Worm (Caenorhabditis elegans) whole organism, midembryonic: ENCODE results near the gene ZC239.15.

ENCODE experiments used
- T22C8.4 ChIP-seq: fragments of 200-800 bp; sonication (Bioruptor generic); IDR thresholded peaks from 2 replicates; pipeline ENCODE4 v1.3.6; 2022; ENCODE audit warnings: missing genetic modification characterization, missing compliant biosample characterization
- cog-1 ChIP-seq: sonication (generic microtip); optimal IDR thresholded peaks from 2 replicates; lab custom pipeline; 2016; ENCODE audit warnings: missing genetic modification characterization, missing compliant biosample characterization
- flt-1 ChIP-seq: fragments of 200-800 bp; sonication (Bioruptor generic); IDR thresholded peaks from 2 replicates; pipeline ENCODE4 v1.3.6; 2022; ENCODE audit warnings: missing genetic modification characterization, missing compliant biosample characterization
- klf-2 ChIP-seq: fragments of 200-800 bp; sonication (Bioruptor generic); conservative IDR thresholded peaks from 2 replicates; pipeline ENCODE4 v1.3.6; 2022; ENCODE audit warnings: missing genetic modification reagents, missing genetic modification characterization, missing compliant biosample characterization
- med-1 ChIP-seq: sonication (generic microtip); optimal IDR thresholded peaks from 2 replicates; lab custom pipeline; 2017; ENCODE audit warnings: missing genetic modification characterization, mild to moderate bottlenecking, missing compliant biosample characterization, antibody characterized with exemption, missing genetic modification reagents; ENCODE audit not compliant: insufficient read depth
- ref-1 ChIP-seq: fragments of 200-800 bp; sonication (Bioruptor generic); conservative IDR thresholded peaks from 2 replicates; pipeline ENCODE4 v1.3.6; 2022; ENCODE audit warnings: missing genetic modification reagents, missing genetic modification characterization, missing compliant biosample characterization
- tab-1 ChIP-seq: fragments of 200-800 bp; sonication (Bioruptor generic); IDR thresholded peaks from 2 replicates; pipeline ENCODE4 v1.3.6; 2022; ENCODE audit warnings: missing genetic modification characterization, missing compliant biosample characterization
- ztf-23 ChIP-seq: fragments of 200-800 bp; sonication (Bioruptor generic); IDR thresholded peaks from 2 replicates; pipeline ENCODE4 v1.3.6; 2022; ENCODE audit warnings: missing genetic modification reagents, missing genetic modification characterization, missing compliant biosample characterization
- ztf-29 ChIP-seq: fragments of 200-800 bp; sonication (Bioruptor generic); IDR thresholded peaks from 2 replicates; pipeline ENCODE4 v1.3.6; 2022; ENCODE audit warnings: missing genetic modification reagents, missing genetic modification characterization, missing compliant biosample characterization

Gene ZC239.15

ce11 chrII:3224631-3225030, at the start of gene ZC239.15:
TSS of gene ZC239.15 (minus strand) at chrII:3224731.
- no peak for TF ChIP-seq T22C8.4 (GFP tag; lab: Robert Waterston, UW)

DNA sequence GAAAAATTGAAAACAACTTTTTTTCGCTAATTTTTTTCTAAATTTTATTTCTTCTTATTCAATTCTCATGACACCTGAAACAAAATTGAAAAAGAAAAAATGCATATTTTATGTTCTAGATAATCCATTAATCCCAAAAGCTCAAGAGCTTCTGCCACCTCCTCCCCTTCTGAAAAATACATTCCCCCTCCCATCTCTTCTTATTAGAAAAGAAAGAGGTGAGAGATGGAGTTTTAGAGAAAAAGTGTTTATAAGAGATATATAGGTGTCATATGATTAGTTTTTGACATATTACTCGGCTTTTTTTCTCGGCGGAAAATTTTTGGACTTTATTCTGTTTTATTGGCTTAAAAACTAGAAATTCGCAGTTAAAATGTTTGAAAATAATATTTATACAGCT, 46.1 kb upstream of the ZC239.15 start:
- no peak for TF ChIP-seq med-1 (GFP tag; lab: Kevin White, UChicago)
- no peak for TF ChIP-seq ref-1 (GFP tag; lab: Robert Waterston, UW)
- TF ChIP-seq klf-2 (GFP tag; lab: Robert Waterston, UW), result no peak
- TF ChIP-seq ztf-23, result no peak
- no peak for TF ChIP-seq cog-1 (tag; lab: Kevin White, UChicago)
- no peak for TF ChIP-seq ztf-29 (GFP tag; lab: Robert Waterston, UW)
- no peak for TF ChIP-seq flt-1 (GFP tag; lab: Robert Waterston, UW)
- TF ChIP-seq tab-1 (GFP tag; lab: Robert Waterston, UW), result no peak
- TF ChIP-seq T22C8.4 (GFP tag; lab: Robert Waterston, UW), result no peak

DNA sequence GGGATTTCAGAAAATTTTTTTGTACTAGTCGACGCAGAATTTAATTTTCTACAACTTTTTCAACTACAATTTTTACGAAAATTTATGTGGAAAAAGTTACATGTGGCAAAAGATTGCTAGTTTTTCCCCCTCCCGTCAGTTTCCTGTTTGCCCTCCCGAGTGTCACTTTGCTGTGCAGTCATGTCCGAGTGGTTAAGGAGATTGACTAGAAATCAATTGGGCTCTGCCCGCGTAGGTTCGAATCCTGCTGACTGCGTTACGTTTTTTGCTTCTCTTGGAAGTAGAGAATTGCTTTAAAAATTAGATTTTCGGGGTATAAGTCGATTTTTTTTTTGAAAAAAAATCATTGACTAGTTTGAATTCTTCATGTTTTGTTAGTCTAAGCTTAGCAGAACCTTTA, 43.3 kb upstream of the ZC239.15 start:
- peak; percentile 68 for TF ChIP-seq tab-1 (GFP tag; lab: Robert Waterston, UW)
- no peak for TF ChIP-seq cog-1 (tag; lab: Kevin White, UChicago)
- TF ChIP-seq klf-2 (GFP tag; lab: Robert Waterston, UW), result 0 out of 2 replicates have a peak, but pooled peaks have one; percentile 6
- TF ChIP-seq flt-1 (GFP tag; lab: Robert Waterston, UW), result peak; percentile 69
- no peak for TF ChIP-seq ztf-29 (GFP tag; lab: Robert Waterston, UW)
- peak; percentile 41 for TF ChIP-seq T22C8.4 (GFP tag; lab: Robert Waterston, UW)
- TF ChIP-seq ref-1 (GFP tag; lab: Robert Waterston, UW), result 0 out of 2 replicates have a peak, but pooled peaks have one; percentile 34
- TF ChIP-seq med-1 (GFP tag; lab: Kevin White, UChicago), result no peak
- no peak for TF ChIP-seq ztf-23

ce11 chrII:3267365-3267764, 42.8 kb upstream of the ZC239.15 start, which contains the start of gene F02E11.7:
TSS of gene F02E11.7 (plus strand) at chrII:3267665.
- TF ChIP-seq ztf-23 (no peak), med-1 (GFP tag; lab: Kevin White, UChicago) (no peak), ref-1 (GFP tag; lab: Robert Waterston, UW) (no peak), klf-2 (GFP tag; lab: Robert Waterston, UW) (no peak), cog-1 (tag; lab: Kevin White, UChicago) (no peak), ztf-29 (GFP tag; lab: Robert Waterston, UW) (no peak), flt-1 (GFP tag; lab: Robert Waterston, UW) (no peak), T22C8.4 (GFP tag; lab: Robert Waterston, UW) (no peak), tab-1 (GFP tag; lab: Robert Waterston, UW) (no peak)

ce11 chrII:3264704-3265103, 40.2 kb upstream of the ZC239.15 start:
- TF ChIP-seq T22C8.4 (GFP tag; lab: Robert Waterston, UW) (no peak), ref-1 (GFP tag; lab: Robert Waterston, UW) (no peak), med-1 (GFP tag; lab: Kevin White, UChicago) (no peak), tab-1 (GFP tag; lab: Robert Waterston, UW) (no peak), ztf-29 (GFP tag; lab: Robert Waterston, UW) (no peak), klf-2 (GFP tag; lab: Robert Waterston, UW) (no peak)

DNA sequence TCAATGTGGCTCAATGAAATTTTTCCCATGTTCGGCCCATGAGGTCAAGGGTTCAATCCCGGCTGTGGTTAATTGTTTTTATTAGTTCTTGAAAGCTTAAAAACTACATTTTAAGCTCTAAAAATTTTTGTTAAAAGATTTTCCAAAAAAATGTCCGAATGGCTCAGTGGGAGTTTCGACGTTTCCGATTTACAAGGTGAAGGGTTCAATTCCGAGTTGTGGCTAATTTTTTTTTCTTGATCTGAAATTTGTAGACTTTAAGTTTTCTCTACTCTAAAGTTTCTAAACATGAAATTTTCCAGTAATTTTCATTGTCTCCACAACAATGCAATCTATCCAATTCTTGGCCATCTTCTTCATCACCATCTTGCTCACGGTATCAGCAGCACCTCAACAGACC, 38.0 kb upstream of the ZC239.15 start, which contains the start of gene F02E11.2:
Gene F02E11.2, plus strand, starts transcription at position 301 of the 400 bp plus-strand sequence.
- no peak for TF ChIP-seq cog-1 (tag; lab: Kevin White, UChicago)
- TF ChIP-seq med-1 (GFP tag; lab: Kevin White, UChicago), result no peak
- TF ChIP-seq ztf-29 (GFP tag; lab: Robert Waterston, UW), result no peak
- TF ChIP-seq ztf-23, result no peak
- no peak for TF ChIP-seq ref-1 (GFP tag; lab: Robert Waterston, UW)
- no peak for TF ChIP-seq klf-2 (GFP tag; lab: Robert Waterston, UW)
- no peak for TF ChIP-seq flt-1 (GFP tag; lab: Robert Waterston, UW)
- no peak for TF ChIP-seq tab-1 (GFP tag; lab: Robert Waterston, UW)
- TF ChIP-seq T22C8.4 (GFP tag; lab: Robert Waterston, UW), result no peak

ce11 chrII:3259254-3259653, 34.7 kb upstream of the ZC239.15 start, which contains the start of gene gcy-19:
TSS of gene gcy-19 (minus strand) at chrII:3259354.
- TF ChIP-seq cog-1 (tag; lab: Kevin White, UChicago) (no peak), flt-1 (GFP tag; lab: Robert Waterston, UW) (no peak), T22C8.4 (GFP tag; lab: Robert Waterston, UW) (no peak), klf-2 (GFP tag; lab: Robert Waterston, UW) (no peak), ref-1 (GFP tag; lab: Robert Waterston, UW) (no peak), med-1 (GFP tag; lab: Kevin White, UChicago) (no peak), ztf-29 (GFP tag; lab: Robert Waterston, UW) (no peak), ztf-23 (no peak), tab-1 (GFP tag; lab: Robert Waterston, UW) (no peak)

DNA sequence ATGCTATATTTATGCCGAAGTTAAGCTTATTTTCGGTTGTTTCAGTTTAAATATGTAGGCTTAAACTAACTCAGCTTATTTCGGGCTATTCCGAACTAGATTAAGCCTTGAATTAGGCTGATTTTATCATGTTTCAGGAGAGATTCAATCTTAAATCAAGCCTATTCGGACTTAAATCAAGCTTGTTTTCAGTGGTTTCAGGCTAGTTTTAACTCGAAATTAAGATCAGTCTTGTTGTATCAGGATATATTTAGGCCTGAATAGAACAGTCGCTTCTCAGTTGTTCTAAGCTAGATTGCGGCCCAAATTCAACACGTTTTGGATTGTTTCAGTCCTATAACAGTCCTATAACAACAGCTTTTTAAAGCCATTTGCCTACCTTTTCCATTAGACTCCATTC, 27.3 kb upstream of the ZC239.15 start:
- no peak for TF ChIP-seq T22C8.4 (GFP tag; lab: Robert Waterston, UW)
- no peak for TF ChIP-seq ref-1 (GFP tag; lab: Robert Waterston, UW)
- no peak for TF ChIP-seq klf-2 (GFP tag; lab: Robert Waterston, UW)
- no peak for TF ChIP-seq cog-1 (tag; lab: Kevin White, UChicago)
- no peak for TF ChIP-seq tab-1 (GFP tag; lab: Robert Waterston, UW)
- no peak for TF ChIP-seq ztf-23
- TF ChIP-seq med-1 (GFP tag; lab: Kevin White, UChicago), result no peak
- no peak for TF ChIP-seq ztf-29 (GFP tag; lab: Robert Waterston, UW)
- no peak for TF ChIP-seq flt-1 (GFP tag; lab: Robert Waterston, UW)

DNA sequence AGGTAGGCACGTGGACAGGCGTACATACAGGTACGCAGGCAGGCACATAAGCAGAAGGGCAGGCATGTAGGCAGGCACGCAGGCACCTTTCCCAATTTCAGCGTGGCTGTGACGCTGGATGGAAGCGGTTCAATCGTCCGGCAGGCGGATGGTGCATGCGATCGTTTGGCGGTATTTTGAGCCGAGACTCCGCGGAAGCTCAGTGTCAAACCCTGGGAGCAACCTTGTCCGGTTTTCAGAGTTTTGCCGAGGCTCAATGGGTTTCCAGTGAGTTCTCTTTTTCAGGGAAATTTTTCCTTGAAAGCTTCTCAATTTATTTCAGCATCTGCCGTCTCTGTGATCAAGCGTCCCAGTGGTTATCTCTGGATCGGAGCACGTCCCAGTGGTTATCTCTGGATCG, 25.7 kb upstream of the ZC239.15 start:
- no peak for TF ChIP-seq T22C8.4 (GFP tag; lab: Robert Waterston, UW)
- no peak for TF ChIP-seq ref-1 (GFP tag; lab: Robert Waterston, UW)
- no peak for TF ChIP-seq med-1 (GFP tag; lab: Kevin White, UChicago)
- TF ChIP-seq flt-1 (GFP tag; lab: Robert Waterston, UW), result no peak
- no peak for TF ChIP-seq ztf-29 (GFP tag; lab: Robert Waterston, UW)
- TF ChIP-seq cog-1 (tag; lab: Kevin White, UChicago), result no peak
- no peak for TF ChIP-seq klf-2 (GFP tag; lab: Robert Waterston, UW)
- no peak for TF ChIP-seq ztf-23
- no peak for TF ChIP-seq tab-1 (GFP tag; lab: Robert Waterston, UW)
